Fruit fly (Drosophila melanogaster) whole organism, embryonic: ENCODE measurements around the gene CG4577.

Source experiments
- C15 ChIP-seq: fragments of 200-800 bp; sonication (Bioruptor generic); IDR thresholded peaks from 3 replicates; pipeline ENCODE4 v1.3.6; 2022; ENCODE audit warnings: missing biosample characterization, missing genetic modification characterization
- CG10979 ChIP-seq: fragments of 200-800 bp; sonication (Bioruptor generic); optimal IDR thresholded peaks from 2 replicates; lab custom pipeline; 2018; ENCODE audit warnings: missing biosample characterization, mild to moderate bottlenecking, missing genetic modification characterization, moderate library complexity
- CG11696 ChIP-seq: fragments of 200-800 bp; sonication (Bioruptor generic); IDR thresholded peaks from 2 replicates; pipeline ENCODE4 v1.3.6; 2022; ENCODE audit warnings: missing biosample characterization, missing genetic modification characterization
- CG12299 ChIP-seq: fragments of 200-800 bp; sonication (Bioruptor generic); optimal IDR thresholded peaks from 2 replicates; lab custom pipeline; 2018; ENCODE audit warnings: missing biosample characterization, mild to moderate bottlenecking, missing genetic modification characterization
- CG12391 ChIP-seq: fragments of 200-800 bp; sonication (Bioruptor generic); optimal IDR thresholded peaks from 3 replicates; lab custom pipeline; 2018; ENCODE audit warnings: missing biosample characterization, mild to moderate bottlenecking, missing genetic modification characterization, moderate library complexity
- CG13894 ChIP-seq: fragments of 200-800 bp; sonication (Bioruptor generic); optimal IDR thresholded peaks from 3 replicates; lab custom pipeline; 2018; ENCODE audit warnings: missing biosample characterization, mild to moderate bottlenecking, missing genetic modification characterization, moderate library complexity
- CG14710 ChIP-seq: fragments of 200-800 bp; sonication (Bioruptor generic); optimal IDR thresholded peaks from 3 replicates; lab custom pipeline; 2019; ENCODE audit warnings: missing biosample characterization, mild to moderate bottlenecking, missing genetic modification characterization, moderate library complexity
- CG1529 ChIP-seq: fragments of 200-800 bp; sonication (Bioruptor generic); optimal IDR thresholded peaks from 3 replicates; lab custom pipeline; 2018; ENCODE audit warnings: missing biosample characterization, missing genetic modification characterization
- CG15601 ChIP-seq: fragments of 200-800 bp; sonication (Bioruptor generic); optimal IDR thresholded peaks from 3 replicates; lab custom pipeline; 2019; ENCODE audit warnings: missing biosample characterization, mild to moderate bottlenecking, missing genetic modification characterization, moderate library complexity
- CG1602 ChIP-seq: fragments of 200-800 bp; sonication (Bioruptor generic); optimal IDR thresholded peaks from 3 replicates; lab custom pipeline; 2016; ENCODE audit warnings: missing biosample characterization, missing genetic modification characterization
- CG17568 ChIP-seq: fragments of 200-800 bp; sonication (Bioruptor generic); optimal IDR thresholded peaks from 2 replicates; lab custom pipeline; 2018; ENCODE audit warnings: missing biosample characterization, mild to moderate bottlenecking, missing genetic modification characterization, moderate library complexity
- CG18476 ChIP-seq: fragments of 200-800 bp; sonication (Bioruptor generic); optimal IDR thresholded peaks from 2 replicates; lab custom pipeline; 2016; ENCODE audit warnings: missing biosample characterization, mild to moderate bottlenecking, missing genetic modification characterization
- CG18764 ChIP-seq: fragments of 200-800 bp; sonication (Bioruptor generic); optimal IDR thresholded peaks from 3 replicates; lab custom pipeline; 2016; ENCODE audit warnings: missing biosample characterization, missing genetic modification characterization
- CG2875 ChIP-seq: fragments of 200-800 bp; sonication (Bioruptor generic); optimal IDR thresholded peaks from 2 replicates; lab custom pipeline; 2017; ENCODE audit warnings: missing biosample characterization, mild to moderate bottlenecking, missing genetic modification characterization, missing genetic modification reagents
- CG3407 ChIP-seq: fragments of 200-800 bp; sonication (Bioruptor generic); optimal IDR thresholded peaks from 2 replicates; lab custom pipeline; 2018; ENCODE audit warnings: missing biosample characterization, mild to moderate bottlenecking, missing genetic modification characterization
- CG34376 ChIP-seq: fragments of 200-800 bp; sonication (Bioruptor generic); optimal IDR thresholded peaks from 2 replicates; lab custom pipeline; 2018; ENCODE audit warnings: missing biosample characterization, mild to moderate bottlenecking, missing genetic modification characterization
- CG3726 ChIP-seq: fragments of 200-800 bp; sonication (Bioruptor generic); IDR thresholded peaks from 3 replicates; pipeline ENCODE4, ENCODE4 v1.3.6; 2022; ENCODE audit warnings: missing biosample characterization, missing genetic modification characterization
- CG4328 ChIP-seq: fragments of 200-800 bp; sonication (Bioruptor generic); optimal IDR thresholded peaks from 3 replicates; lab custom pipeline; 2017; ENCODE audit warnings: missing biosample characterization, missing genetic modification reagents, missing genetic modification characterization
- CG4820 ChIP-seq: fragments of 200-800 bp; sonication (Bioruptor generic); optimal IDR thresholded peaks from 3 replicates; lab custom pipeline; 2016; ENCODE audit warnings: missing biosample characterization, missing genetic modification characterization
- CG7271 ChIP-seq: fragments of 200-800 bp; sonication (Bioruptor generic); optimal IDR thresholded peaks from 2 replicates; lab custom pipeline; 2018; ENCODE audit warnings: missing biosample characterization, mild to moderate bottlenecking, missing genetic modification characterization, moderate library complexity
- CG7745 ChIP-seq: fragments of 200-800 bp; sonication (Bioruptor generic); optimal IDR thresholded peaks from 2 replicates; lab custom pipeline; 2018; ENCODE audit warnings: missing biosample characterization, mild to moderate bottlenecking, missing genetic modification characterization, moderate library complexity
- CG8281 ChIP-seq: fragments of 200-800 bp; sonication (Bioruptor generic); optimal IDR thresholded peaks from 2 replicates; lab custom pipeline; 2018; ENCODE audit warnings: missing biosample characterization, mild to moderate bottlenecking, missing genetic modification characterization, moderate library complexity
- CG8388 ChIP-seq: fragments of 200-800 bp; sonication (Bioruptor generic); optimal IDR thresholded peaks from 2 replicates; lab custom pipeline; 2019; ENCODE audit warnings: missing biosample characterization, mild to moderate bottlenecking, missing genetic modification characterization, moderate library complexity
- CG8765 ChIP-seq: fragments of 200-800 bp; sonication (Bioruptor generic); IDR thresholded peaks from 2 replicates; pipeline ENCODE4 v1.3.6; 2022; ENCODE audit warnings: missing biosample characterization, missing genetic modification characterization
- Hr51 ChIP-seq, 2 experiments: fragments of 200-800 bp; sonication (Bioruptor generic); optimal IDR thresholded peaks; 2 replicates in 1 of 2; 3 replicates in 1 of 2; lab custom pipeline; 2016 to 2018; ENCODE audit warnings: missing biosample characterization in 2 of 2, missing genetic modification characterization in 2 of 2, mild to moderate bottlenecking in 1 of 2, moderate library complexity in 1 of 2
- Lpt ChIP-seq: fragments of >200 bp; optimal IDR thresholded peaks from 2 replicates; lab custom pipeline; 2018; ENCODE audit warnings: missing biosample characterization, missing genetic modification characterization
- Med ChIP-seq: fragments of 200-800 bp; sonication (Bioruptor generic); peaks from one replicate; lab custom pipeline; 2016; ENCODE audit warnings: missing biosample characterization, missing genetic modification characterization, mild to moderate bottlenecking, inconsistent platforms, moderate library complexity
- ab ChIP-seq: fragments of 200-800 bp; sonication (Bioruptor generic); optimal IDR thresholded peaks from 2 replicates; lab custom pipeline; 2016; ENCODE audit warnings: missing biosample characterization, missing genetic modification characterization
- abd-A ChIP-seq: fragments of 200-800 bp; sonication (Bioruptor generic); optimal IDR thresholded peaks from 3 replicates; lab custom pipeline; 2019; ENCODE audit warnings: missing biosample characterization, mild to moderate bottlenecking, missing genetic modification characterization, moderate library complexity
- ac ChIP-seq: fragments of 200-800 bp; sonication (Bioruptor generic); optimal IDR thresholded peaks from 3 replicates; lab custom pipeline; 2017; ENCODE audit warnings: missing biosample characterization, mild to moderate bottlenecking, missing genetic modification characterization
- ase ChIP-seq: fragments of 200-800 bp; sonication (Bioruptor generic); IDR thresholded peaks from 3 replicates; pipeline ENCODE4 v1.3.6; 2022; ENCODE audit warnings: missing biosample characterization, missing genetic modification characterization
- dmrt11E ChIP-seq: fragments of 200-800 bp; sonication (Bioruptor generic); optimal IDR thresholded peaks from 3 replicates; lab custom pipeline; 2018; ENCODE audit warnings: missing biosample characterization, mild to moderate bottlenecking, missing genetic modification characterization, moderate library complexity
- dmrt99B ChIP-seq: fragments of 200-800 bp; sonication (Bioruptor generic); optimal IDR thresholded peaks from 2 replicates; lab custom pipeline; 2018; ENCODE audit warnings: missing biosample characterization, mild to moderate bottlenecking, missing genetic modification characterization, moderate library complexity
- fd64A ChIP-seq: fragments of 200-800 bp; sonication (Bioruptor generic); optimal IDR thresholded peaks from 3 replicates; lab custom pipeline; 2018; ENCODE audit warnings: missing biosample characterization, mild to moderate bottlenecking, missing genetic modification characterization
- fd96Cb ChIP-seq: fragments of 200-800 bp; sonication (Bioruptor generic); optimal IDR thresholded peaks from 2 replicates; lab custom pipeline; 2018; ENCODE audit warnings: missing biosample characterization, mild to moderate bottlenecking, missing genetic modification characterization, moderate library complexity
- gem ChIP-seq: fragments of 200-800 bp; sonication (Bioruptor generic); optimal IDR thresholded peaks from 2 replicates; lab custom pipeline; 2019; ENCODE audit warnings: missing biosample characterization, mild to moderate bottlenecking, missing genetic modification characterization, moderate library complexity
- klu ChIP-seq: fragments of 200-800 bp; sonication (Bioruptor generic); IDR thresholded peaks from 2 replicates; pipeline ENCODE4 v1.3.6; 2022; ENCODE audit warnings: missing biosample characterization, missing genetic modification characterization
- kni ChIP-seq: fragments of 200-800 bp; sonication (Bioruptor generic); optimal IDR thresholded peaks from 3 replicates; lab custom pipeline; 2017; ENCODE audit warnings: mild to moderate bottlenecking, missing biosample characterization, missing genetic modification reagents, missing genetic modification characterization
- nau ChIP-seq: fragments of 200-800 bp; sonication (Bioruptor generic); optimal IDR thresholded peaks from 3 replicates; lab custom pipeline; 2017; ENCODE audit warnings: missing biosample characterization, mild to moderate bottlenecking, missing genetic modification characterization, missing genetic modification reagents
- nerfin-1 ChIP-seq: fragments of 200-800 bp; sonication (Bioruptor generic); optimal IDR thresholded peaks from 3 replicates; lab custom pipeline; 2019; ENCODE audit warnings: missing biosample characterization, mild to moderate bottlenecking, missing genetic modification characterization, moderate library complexity
- oc ChIP-seq: fragments of 200-800 bp; sonication (Bioruptor generic); optimal IDR thresholded peaks from 2 replicates; lab custom pipeline; 2018; ENCODE audit warnings: missing biosample characterization, mild to moderate bottlenecking, missing genetic modification characterization, moderate library complexity
- odd ChIP-seq: fragments of 200-800 bp; sonication (Bioruptor generic); optimal IDR thresholded peaks from 2 replicates; lab custom pipeline; 2017; ENCODE audit warnings: missing biosample characterization, mild to moderate bottlenecking, missing genetic modification characterization
- phol ChIP-seq: fragments of 200-800 bp; sonication (Bioruptor generic); optimal IDR thresholded peaks from 3 replicates; lab custom pipeline; 2018; ENCODE audit warnings: missing biosample characterization, mild to moderate bottlenecking, missing genetic modification characterization, moderate library complexity
- pros ChIP-seq: fragments of 200-800 bp; sonication (Bioruptor generic); optimal IDR thresholded peaks from 3 replicates; lab custom pipeline; 2019; ENCODE audit warnings: missing biosample characterization, mild to moderate bottlenecking, missing genetic modification characterization, moderate library complexity
- sd ChIP-seq: fragments of 200-800 bp; sonication (Bioruptor generic); optimal IDR thresholded peaks from 3 replicates; lab custom pipeline; 2018; ENCODE audit warnings: missing biosample characterization, mild to moderate bottlenecking, missing genetic modification characterization, moderate library complexity
- sug ChIP-seq: fragments of 200-800 bp; optimal IDR thresholded peaks from 2 replicates; lab custom pipeline; 2019; ENCODE audit warnings: missing biosample characterization, mild to moderate bottlenecking, missing genetic modification characterization, moderate library complexity
- tap ChIP-seq: fragments of 200-800 bp; optimal IDR thresholded peaks from 3 replicates; lab custom pipeline; 2019; ENCODE audit warnings: missing biosample characterization, mild to moderate bottlenecking, missing genetic modification characterization, moderate library complexity
- wek ChIP-seq: fragments of 200-800 bp; sonication (Bioruptor generic); optimal IDR thresholded peaks from 3 replicates; lab custom pipeline; 2018; ENCODE audit warnings: missing biosample characterization, mild to moderate bottlenecking, missing genetic modification characterization, moderate library complexity

The CG4577 gene

dm6 chr2L:1123078-1123818 is 11.2 kb upstream of the CG4577 start (continued):
- TF ChIP-seq fd64A, result peak; percentile 57
- peak; percentile 77 for TF ChIP-seq CG3407 (GFP tag; lab: Kevin White, UChicago)
- peak; percentile 27 for TF ChIP-seq CG8281 (tag; lab: Kevin White, UChicago)
- no peak for TF ChIP-seq sug (tag; lab: Kevin White, UChicago)
- TF ChIP-seq CG18476, result peak; percentile 29
- peak; percentile 43 for TF ChIP-seq CG8388
- peak; percentile 56 for TF ChIP-seq CG17568 (GFP tag; lab: Kevin White, UChicago)
- TF ChIP-seq CG8765 (GFP tag; lab: Robert Waterston, UW), result no peak
- TF ChIP-seq C15, result no peak
- peak; percentile 22 for TF ChIP-seq phol
- peak; percentile 10 for TF ChIP-seq sd (tag; lab: Kevin White, UChicago)
- no peak for TF ChIP-seq CG4328 (GFP tag; lab: Kevin White, UChicago)
- TF ChIP-seq nerfin-1 (tag; lab: Kevin White, UChicago), result peak; percentile 68
- peak; percentile 20 for TF ChIP-seq CG12391 (tag; lab: Kevin White, UChicago)
- TF ChIP-seq ase (GFP tag; lab: Robert Waterston, UW), result no peak
- TF ChIP-seq CG11696 (GFP tag; lab: Robert Waterston, UW), result no peak
- TF ChIP-seq CG15601 (tag; lab: Kevin White, UChicago), result peak; percentile 69
- peak; percentile 84 for TF ChIP-seq dmrt11E (tag; lab: Kevin White, UChicago)
- TF ChIP-seq abd-A (tag; lab: Kevin White, UChicago), result peak; percentile 22
- peak; percentile 72 for TF ChIP-seq CG14710 (tag; lab: Kevin White, UChicago)
- peak; percentile 81 for TF ChIP-seq CG2875 (GFP tag; lab: Kevin White, UChicago)
- TF ChIP-seq fd96Cb (tag; lab: Kevin White, UChicago), result peak; percentile 29
- TF ChIP-seq CG7271 (tag; lab: Kevin White, UChicago), result peak; percentile 59
- TF ChIP-seq klu (GFP tag; lab: Robert Waterston, UW), result no peak
- no peak for TF ChIP-seq Lpt (GFP tag; lab: Kevin White, UChicago)
- TF ChIP-seq CG34376, result no peak
- TF ChIP-seq CG13894 (tag; lab: Kevin White, UChicago), result peak; percentile 34
- TF ChIP-seq tap (tag; lab: Kevin White, UChicago), result peak; percentile 47
- TF ChIP-seq pros (GFP tag; lab: Kevin White, UChicago), result no peak
- TF ChIP-seq ac (GFP tag; lab: Kevin White, UChicago), result peak; percentile 49
- peak; percentile 46 for TF ChIP-seq oc (tag; lab: Kevin White, UChicago)
- TF ChIP-seq CG10979 (tag; lab: Kevin White, UChicago), result peak; percentile 52
- TF ChIP-seq Hr51 (GFP tag; optimal IDR thresholded peaks at IDR 0.05; lab: Kevin White, UChicago), result no peak
- peak; percentile 48 for TF ChIP-seq kni
- TF ChIP-seq CG1529, result peak; percentile 64
- TF ChIP-seq ab (GFP tag; lab: Kevin White, UChicago), result no peak
- TF ChIP-seq dmrt99B (tag; lab: Kevin White, UChicago), result peak; percentile 44
- TF ChIP-seq nau (GFP tag; lab: Kevin White, UChicago), result peak; percentile 50
- TF ChIP-seq CG7745, result peak; percentile 74
- peak; percentile 40 for TF ChIP-seq CG4820 (GFP tag; lab: Kevin White, UChicago)
- TF ChIP-seq gem (tag; lab: Kevin White, UChicago), result peak; percentile 72
- TF ChIP-seq CG1602 (GFP tag; lab: Kevin White, UChicago), result peak; percentile 44
- peak; percentile 43 for TF ChIP-seq CG12299 (tag; lab: Kevin White, UChicago)
- TF ChIP-seq CG18764 (GFP tag; lab: Kevin White, UChicago), result peak; percentile 45
- TF ChIP-seq wek (GFP tag; lab: Kevin White, UChicago), result peak; percentile 27
- peak; percentile 20 for TF ChIP-seq odd
- 0 out of 3 replicates have a peak, but pooled peaks have one; percentile 14 for TF ChIP-seq CG3726
- peak; percentile 80 for TF ChIP-seq Med (GFP tag; lab: Kevin White, UChicago)
